Fruit fly (Drosophila melanogaster) Kc167 (cell line): ENCODE measurements around the gene Hk.

Experiments
- Myc ChIP-seq: fragments of >200 bp; optimal IDR thresholded peaks from 2 replicates; lab custom pipeline; 2017; ENCODE audit warnings: missing external identifiers
- Sin3A ChIP-seq: fragments of >200 bp; optimal IDR thresholded peaks from 2 replicates; lab custom pipeline; 2018; ENCODE audit warnings: missing external identifiers
- h ChIP-seq: fragments of >200 bp; optimal IDR thresholded peaks from 3 replicates; lab custom pipeline; 2018; ENCODE audit warnings: missing external identifiers
- insv ChIP-seq: fragments of >200 bp; optimal IDR thresholded peaks from 3 replicates; lab custom pipeline; 2018; ENCODE audit warnings: missing external identifiers
- psq ChIP-seq: fragments of >200 bp; optimal IDR thresholded peaks from 2 replicates; lab custom pipeline; 2017; ENCODE audit warnings: missing external identifiers
- ttk ChIP-seq: sonication (Bioruptor generic); optimal IDR thresholded peaks from 2 replicates; lab custom pipeline; 2017; ENCODE audit warnings: missing external identifiers

Hk gene

dm6 chrX:10259524-10259923 is 3.8 kb downstream of the Hk start:
- TF ChIP-seq ttk (lab: Kevin White, UChicago) (no peak), insv (no peak), h (lab: Kevin White, UChicago) (no peak), psq (lab: Kevin White, UChicago) (no peak), Myc (lab: Kevin White, UChicago) (no peak), Sin3A (lab: Kevin White, UChicago) (no peak)

- TF ChIP-seq psq (lab: Kevin White, UChicago) (no peak), h (lab: Kevin White, UChicago) (no peak), ttk (lab: Kevin White, UChicago) (no peak), insv (no peak), Myc (lab: Kevin White, UChicago) (no peak), Sin3A (lab: Kevin White, UChicago) (no peak)
Measured at dm6 chrX:10256228-10256627, 7.1 kb downstream of the Hk start.

- TF ChIP-seq h (lab: Kevin White, UChicago) (no peak), Myc (lab: Kevin White, UChicago) (no peak), Sin3A (lab: Kevin White, UChicago) (no peak), insv (no peak), psq (lab: Kevin White, UChicago) (no peak), ttk (lab: Kevin White, UChicago) (no peak)
Measured at dm6 chrX:10252745-10253144, 10.5 kb downstream of the Hk start.

- no peak for TF ChIP-seq psq (lab: Kevin White, UChicago)
- TF ChIP-seq Sin3A (lab: Kevin White, UChicago): no peak
- no peak for TF ChIP-seq h (lab: Kevin White, UChicago)
- TF ChIP-seq Myc (lab: Kevin White, UChicago): no peak
- no peak for TF ChIP-seq ttk (lab: Kevin White, UChicago)
- no peak for TF ChIP-seq insv
Measured at dm6 chrX:10250659-10251058, 12.6 kb downstream of the Hk start.

dm6 chrX:10250017-10250416 is 13.3 kb downstream of the Hk start:
- TF ChIP-seq h (lab: Kevin White, UChicago) (no peak), psq (lab: Kevin White, UChicago) (no peak), ttk (lab: Kevin White, UChicago) (no peak), insv (no peak), Myc (lab: Kevin White, UChicago) (no peak), Sin3A (lab: Kevin White, UChicago) (no peak)

dm6 chrX:10247366-10247765 is 15.9 kb downstream of the Hk start:
- TF ChIP-seq Myc (lab: Kevin White, UChicago) (no peak), psq (lab: Kevin White, UChicago) (no peak)

- no peak for TF ChIP-seq h (lab: Kevin White, UChicago)
- TF ChIP-seq Myc (lab: Kevin White, UChicago): no peak
- TF ChIP-seq Sin3A (lab: Kevin White, UChicago): no peak
- TF ChIP-seq ttk (lab: Kevin White, UChicago): no peak
- no peak for TF ChIP-seq insv
- no peak for TF ChIP-seq psq (lab: Kevin White, UChicago)
Measured at dm6 chrX:10244763-10245162, 18.5 kb downstream of the Hk start.

dm6 chrX:10243540-10243939 is 19.7 kb downstream of the Hk start:
- TF ChIP-seq Sin3A (lab: Kevin White, UChicago) (no peak), Myc (lab: Kevin White, UChicago) (no peak), h (lab: Kevin White, UChicago) (no peak), psq (lab: Kevin White, UChicago) (no peak), ttk (lab: Kevin White, UChicago) (no peak), insv (no peak)

dm6 chrX:10242883-10243282 is 20.4 kb downstream of the Hk start:
- TF ChIP-seq Sin3A (lab: Kevin White, UChicago) (no peak), ttk (lab: Kevin White, UChicago) (no peak)

- TF ChIP-seq h (lab: Kevin White, UChicago): no peak
- no peak for TF ChIP-seq insv
- no peak for TF ChIP-seq psq (lab: Kevin White, UChicago)
- TF ChIP-seq Sin3A (lab: Kevin White, UChicago): no peak
- no peak for TF ChIP-seq ttk (lab: Kevin White, UChicago)
- TF ChIP-seq Myc (lab: Kevin White, UChicago): no peak
Measured at dm6 chrX:10241919-10242318, 21.4 kb downstream of the Hk start.

dm6 chrX:10234024-10234520 is 29.2 kb downstream of the Hk start:
- TF ChIP-seq h (lab: Kevin White, UChicago) (no peak), Myc (lab: Kevin White, UChicago) (no peak), insv (no peak), Sin3A (lab: Kevin White, UChicago) (no peak), psq (lab: Kevin White, UChicago) (no peak), ttk (lab: Kevin White, UChicago) (no peak)

dm6 chrX:10233065-10233464 is 30.2 kb downstream of the Hk start, which contains the start of gene CG2961:
Gene CG2961 (minus strand): TSS chrX:10233080.
- TF ChIP-seq Sin3A (lab: Kevin White, UChicago): no peak
- no peak for TF ChIP-seq Myc (lab: Kevin White, UChicago)
- no peak for TF ChIP-seq ttk (lab: Kevin White, UChicago)

dm6 chrX:10232497-10232896 is 30.8 kb downstream of the Hk start:
- TF ChIP-seq psq (lab: Kevin White, UChicago) (no peak), ttk (lab: Kevin White, UChicago) (no peak), h (lab: Kevin White, UChicago) (no peak), Sin3A (lab: Kevin White, UChicago) (no peak), Myc (lab: Kevin White, UChicago) (no peak), insv (no peak)
